Worm (Caenorhabditis elegans) whole organism, young adult: ENCODE measurements around the gene ttc-4.

Experiments used
- F23B12.7 ChIP-seq: sonication (generic microtip); optimal IDR thresholded peaks from 2 replicates; lab custom pipeline; 2017; ENCODE audit warnings: missing genetic modification characterization, mild to moderate bottlenecking, missing compliant biosample characterization, antibody characterized with exemption, moderate library complexity; ENCODE audit not compliant: insufficient read depth
- F49E8.2 ChIP-seq: sonication (generic microtip); optimal IDR thresholded peaks from 3 replicates; lab custom pipeline; 2017; ENCODE audit warnings: missing genetic modification characterization, mild to moderate bottlenecking, missing compliant biosample characterization, antibody characterized with exemption, moderate library complexity; ENCODE audit not compliant: insufficient read depth
- F57A8.1 ChIP-seq: fragments of 200-800 bp; sonication (Bioruptor generic); optimal IDR thresholded peaks from 2 replicates; lab custom pipeline; 2018; ENCODE audit warnings: mild to moderate bottlenecking, missing genetic modification characterization, moderate library complexity, missing compliant biosample characterization
- K12H6.12 ChIP-seq: fragments of 200-800 bp; sonication (Bioruptor generic); optimal IDR thresholded peaks from 2 replicates; lab custom pipeline; 2018; ENCODE audit warnings: mild to moderate bottlenecking, missing genetic modification characterization, missing compliant biosample characterization
- T26A5.8 ChIP-seq: sonication (generic microtip); optimal IDR thresholded peaks from 2 replicates; lab custom pipeline; 2016; ENCODE audit warnings: missing genetic modification characterization, missing compliant biosample characterization
- Y95B8A.8 ChIP-seq: fragments of 200-800 bp; sonication (Bioruptor generic); IDR thresholded peaks from 2 replicates; pipeline ENCODE4 v1.3.6; 2022; ENCODE audit warnings: missing genetic modification reagents, missing genetic modification characterization, missing compliant biosample characterization
- ZK185.1 ChIP-seq: sonication (generic microtip); optimal IDR thresholded peaks from 2 replicates; lab custom pipeline; 2016; ENCODE audit warnings: mild to moderate bottlenecking, missing genetic modification characterization, missing compliant biosample characterization; ENCODE audit not compliant: poor library complexity, severe bottlenecking
- aptf-2 ChIP-seq: fragments of 200-800 bp; sonication (Bioruptor generic); conservative IDR thresholded peaks from 2 replicates; pipeline ENCODE4 v1.3.6; 2022; ENCODE audit warnings: missing genetic modification reagents, missing genetic modification characterization, missing compliant biosample characterization
- aptf-3 ChIP-seq: fragments of 200-800 bp; sonication (Bioruptor generic); IDR thresholded peaks from 2 replicates; pipeline ENCODE4 v1.3.6; 2022; ENCODE audit warnings: missing genetic modification characterization, missing compliant biosample characterization
- attf-3 ChIP-seq: fragments of 200-800 bp; sonication (Bioruptor generic); conservative IDR thresholded peaks from 2 replicates; pipeline ENCODE4 v1.3.6; 2022; ENCODE audit warnings: missing genetic modification reagents, missing genetic modification characterization, missing compliant biosample characterization
- attf-5 ChIP-seq: fragments of 200-800 bp; sonication (Bioruptor generic); optimal IDR thresholded peaks from 2 replicates; lab custom pipeline; 2018; ENCODE audit warnings: mild to moderate bottlenecking, missing genetic modification characterization, missing compliant biosample characterization
- cebp-1 ChIP-seq, 2 experiments: fragments of 200-800 bp in 1 of 2; sonication (Bioruptor generic) in 1 of 2; sonication (generic microtip) in 1 of 2; IDR thresholded peaks in 1 of 2; optimal IDR thresholded peaks in 1 of 2; 2 replicates each; pipeline versions ENCODE4 v1.3.6 to Lab custom; 2017 to 2022; ENCODE audit warnings: missing compliant biosample characterization in 2 of 2, missing genetic modification characterization in 2 of 2, mild to moderate bottlenecking in 1 of 2, missing genetic modification reagents in 1 of 2, moderate library complexity in 1 of 2
- cebp-2 ChIP-seq: fragments of 200-800 bp; sonication (Bioruptor generic); IDR thresholded peaks from 2 replicates; pipeline ENCODE4 v1.3.6; 2022; ENCODE audit warnings: missing genetic modification characterization, missing compliant biosample characterization
- ceh-100 ChIP-seq: fragments of 200-800 bp; sonication (Bioruptor generic); IDR thresholded peaks from 2 replicates; pipeline ENCODE4 v1.3.6; 2022; ENCODE audit warnings: missing genetic modification reagents, missing genetic modification characterization, missing compliant biosample characterization
- ceh-58 ChIP-seq: fragments of 200-800 bp; sonication (Bioruptor generic); IDR thresholded peaks from 2 replicates; pipeline ENCODE4 v1.3.6; 2022; ENCODE audit warnings: missing genetic modification characterization, missing compliant biosample characterization
- ceh-79 ChIP-seq: sonication (generic microtip); optimal IDR thresholded peaks from 2 replicates; lab custom pipeline; 2017; ENCODE audit warnings: mild to moderate bottlenecking, missing genetic modification characterization, missing compliant biosample characterization
- die-1 ChIP-seq: sonication (generic microtip); optimal IDR thresholded peaks from 2 replicates; lab custom pipeline; 2016; ENCODE audit warnings: missing genotype, mild to moderate bottlenecking, missing genetic modification characterization, missing compliant biosample characterization
- dpl-1 ChIP-seq: fragments of 150-350 bp; optimal IDR thresholded peaks from 2 replicates; lab custom pipeline; 2014; ENCODE audit warnings: missing biosample characterization, missing genetic modification reagents, missing genetic modification characterization
- egrh-3 ChIP-seq: fragments of 200-800 bp; sonication (Bioruptor generic); IDR thresholded peaks from 2 replicates; pipeline ENCODE4 v1.3.6; 2022; ENCODE audit warnings: missing genetic modification reagents, missing genetic modification characterization, missing compliant biosample characterization
- ekl-4 ChIP-seq: fragments of 200-800 bp; sonication (Bioruptor generic); IDR thresholded peaks from 2 replicates; pipeline ENCODE4 v1.3.6; 2022; ENCODE audit warnings: missing genetic modification reagents, missing genetic modification characterization, missing compliant biosample characterization
- hlh-12 ChIP-seq: sonication (generic microtip); optimal IDR thresholded peaks from 2 replicates; lab custom pipeline; 2016; ENCODE audit warnings: missing genetic modification characterization, missing compliant biosample characterization
- hlh-26 ChIP-seq: fragments of 200-800 bp; sonication (Bioruptor generic); conservative IDR thresholded peaks from 2 replicates; pipeline ENCODE4 v1.3.6; 2022; ENCODE audit warnings: missing genetic modification reagents, missing genetic modification characterization, missing compliant biosample characterization
- lin-54 ChIP-seq: fragments of 200-800 bp; sonication (Bioruptor generic); optimal IDR thresholded peaks from 2 replicates; lab custom pipeline; 2018; ENCODE audit warnings: mild to moderate bottlenecking, missing genetic modification characterization, missing compliant biosample characterization
- lsl-1 ChIP-seq: fragments of 200-800 bp; sonication (Bioruptor generic); optimal IDR thresholded peaks from 2 replicates; lab custom pipeline; 2018; ENCODE audit warnings: mild to moderate bottlenecking, missing genetic modification characterization, moderate library complexity, missing compliant biosample characterization
- lsy-27 ChIP-seq: sonication (generic microtip); optimal IDR thresholded peaks from 2 replicates; lab custom pipeline; 2017; ENCODE audit warnings: missing genetic modification characterization, mild to moderate bottlenecking, missing compliant biosample characterization, antibody characterized with exemption, missing genotype, borderline replicate concordance; ENCODE audit not compliant: insufficient read depth
- mcd-1 ChIP-seq: fragments of 200-800 bp; sonication (Bioruptor generic); IDR thresholded peaks from 2 replicates; pipeline ENCODE4 v1.3.6; 2022; ENCODE audit warnings: missing genetic modification reagents, missing genetic modification characterization, missing compliant biosample characterization
- nhr-27 ChIP-seq: fragments of 200-800 bp; sonication (Bioruptor generic); optimal IDR thresholded peaks from 2 replicates; lab custom pipeline; 2018; ENCODE audit warnings: mild to moderate bottlenecking, missing genetic modification characterization, moderate library complexity, missing compliant biosample characterization
- pha-4 ChIP-seq: fragments of 150-350 bp; sonication (generic microtip); optimal IDR thresholded peaks from 2 replicates; lab custom pipeline; 2014; ENCODE audit warnings: missing biosample characterization, missing genetic modification reagents, missing genetic modification characterization
- sea-2 ChIP-seq: fragments of 200-800 bp; sonication (Bioruptor generic); IDR thresholded peaks from 2 replicates; pipeline ENCODE4 v1.3.6; 2022; ENCODE audit warnings: missing genetic modification characterization, missing compliant biosample characterization
- snpc-1.3 ChIP-seq: sonication (generic microtip); optimal IDR thresholded peaks from 2 replicates; lab custom pipeline; 2017; ENCODE audit warnings: missing genetic modification characterization, mild to moderate bottlenecking, missing compliant biosample characterization, antibody characterized with exemption, moderate library complexity, missing genotype, missing genetic modification reagents; ENCODE audit not compliant: insufficient read depth
- snpc-4 ChIP-seq, 5 experiments: fragments of 150-350 bp in 1 of 5; sonication (generic microtip) in 4 of 5; optimal IDR thresholded peaks; 2 replicates each; lab custom pipeline; 2014 to 2018; ENCODE audit warnings: missing genetic modification characterization in 5 of 5, missing biosample characterization in 3 of 5, antibody characterized with exemption in 2 of 5, mild to moderate bottlenecking in 2 of 5, missing compliant biosample characterization in 2 of 5, missing genotype in 2 of 5, moderate library complexity in 2 of 5, missing genetic modification reagents in 1 of 5
- somi-1 ChIP-seq: fragments of 200-800 bp; sonication (Bioruptor generic); optimal IDR thresholded peaks from 2 replicates; lab custom pipeline; 2018; ENCODE audit warnings: mild to moderate bottlenecking, missing genetic modification characterization, missing compliant biosample characterization
- tbp1 ChIP-seq: fragments of 200-800 bp; sonication (Bioruptor generic); optimal IDR thresholded peaks from 2 replicates; lab custom pipeline; 2018; ENCODE audit warnings: mild to moderate bottlenecking, missing genetic modification characterization, missing compliant biosample characterization
- tbx-9 ChIP-seq: sonication (generic microtip); optimal IDR thresholded peaks from 2 replicates; lab custom pipeline; 2016; ENCODE audit warnings: borderline replicate concordance, missing genetic modification characterization, inconsistent platforms, missing compliant biosample characterization
- unc-62 ChIP-seq: fragments of 150-350 bp; optimal IDR thresholded peaks from 2 replicates; lab custom pipeline; 2014; ENCODE audit warnings: missing biosample characterization, missing genetic modification reagents, missing genetic modification characterization
- zfh-2 ChIP-seq: fragments of 200-800 bp; sonication (Bioruptor generic); conservative IDR thresholded peaks from 2 replicates; pipeline ENCODE4 v1.3.6; 2022; ENCODE audit warnings: missing genetic modification reagents, missing genetic modification characterization, missing compliant biosample characterization
- ztf-28 ChIP-seq: fragments of 200-800 bp; sonication (Bioruptor generic); IDR thresholded peaks from 2 replicates; pipeline ENCODE4 v1.3.6; 2022; ENCODE audit warnings: missing genetic modification reagents, missing genetic modification characterization, missing compliant biosample characterization

ttc-4 gene

DNA sequence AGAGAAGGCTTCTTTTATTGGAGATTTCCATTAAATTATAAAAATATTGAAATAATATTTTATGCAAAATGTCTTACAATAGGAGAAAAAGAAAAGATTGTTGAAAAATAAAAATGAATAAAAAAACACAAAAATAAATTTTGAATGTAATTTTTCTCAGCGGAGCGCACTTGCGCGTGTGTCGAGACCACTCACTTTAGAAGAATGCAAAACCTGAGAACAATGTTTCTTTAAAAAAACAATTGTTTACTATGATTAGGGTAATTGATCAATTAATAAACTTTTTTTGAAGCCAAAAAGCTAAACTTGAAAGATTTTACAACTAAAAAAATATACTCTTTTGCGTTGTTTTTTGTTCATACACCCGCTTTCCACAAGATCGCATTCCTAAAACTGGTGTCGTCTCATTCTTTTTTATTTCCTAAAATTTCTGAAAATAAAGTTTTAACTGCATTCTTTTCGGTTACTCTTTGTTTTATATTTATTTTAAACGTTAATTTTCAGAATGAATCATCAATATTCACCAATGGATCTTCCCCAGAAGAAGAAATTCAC is at the start of gene ttc-4:
Gene ttc-4, plus strand, starts transcription at position 505 of the 555 bp plus-strand sequence.
- no peak for TF ChIP-seq pha-4 (tag; lab: Kevin White, UChicago)
- peak; percentile 49 for TF ChIP-seq lin-54 (GFP tag; lab: Kevin White, UChicago)
- peak; percentile 74 for TF ChIP-seq mcd-1 (GFP tag; lab: Robert Waterston, UW)
- TF ChIP-seq F23B12.7 (tag; lab: Kevin White, UChicago), result peak; percentile 30
- no peak for TF ChIP-seq aptf-2 (GFP tag; lab: Robert Waterston, UW)
- peak; percentile 93 for TF ChIP-seq ceh-100 (GFP tag; lab: Robert Waterston, UW)
- TF ChIP-seq lsl-1 (GFP tag; lab: Kevin White, UChicago), result peak; percentile 36
- peak; percentile 17 for TF ChIP-seq K12H6.12
- 0 out of 2 replicates have a peak, but pooled peaks have one; percentile 7 for TF ChIP-seq ztf-28
- peak; percentile 23 for TF ChIP-seq dpl-1 (GFP tag; lab: Kevin White, UChicago)
- TF ChIP-seq attf-5, result peak; percentile 80
- no peak for TF ChIP-seq aptf-3 (GFP tag; lab: Robert Waterston, UW)
- no peak for TF ChIP-seq snpc-4 (GFP tag; optimal IDR thresholded peaks at IDR 0.05; lab: Kevin White, UChicago)
- peak in 1 of 4 experiments; percentile 64 for TF ChIP-seq snpc-4 (tag; optimal IDR thresholded peaks at IDR 0.05; lab: Kevin White, UChicago)

DNA sequence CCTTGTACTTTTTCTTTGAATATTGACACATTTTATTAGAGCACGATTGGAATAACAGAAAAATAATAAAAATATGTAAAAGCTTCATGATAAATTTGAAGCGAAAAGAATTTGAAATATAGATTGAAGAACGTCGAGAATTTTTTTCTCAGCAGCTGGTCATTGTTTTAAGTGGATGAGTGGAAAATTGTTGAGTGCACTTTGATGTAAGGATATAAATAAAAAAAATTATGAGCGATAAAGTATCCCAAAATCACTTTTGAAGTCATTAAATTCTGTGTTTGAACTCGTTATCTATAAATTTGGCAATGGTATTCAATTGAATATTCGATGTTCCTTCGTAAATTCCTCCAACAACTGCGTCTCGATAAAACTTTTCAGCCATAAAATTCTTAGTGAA is 49.8 kb upstream of the ttc-4 start, which contains the start of gene ins-13:
Gene ins-13, minus strand, starts transcription at position 101 of the 400 bp plus-strand sequence.
- TF ChIP-seq ZK185.1 (tag; lab: Kevin White, UChicago) (peak; percentile 29), cebp-2 (no peak)

DNA sequence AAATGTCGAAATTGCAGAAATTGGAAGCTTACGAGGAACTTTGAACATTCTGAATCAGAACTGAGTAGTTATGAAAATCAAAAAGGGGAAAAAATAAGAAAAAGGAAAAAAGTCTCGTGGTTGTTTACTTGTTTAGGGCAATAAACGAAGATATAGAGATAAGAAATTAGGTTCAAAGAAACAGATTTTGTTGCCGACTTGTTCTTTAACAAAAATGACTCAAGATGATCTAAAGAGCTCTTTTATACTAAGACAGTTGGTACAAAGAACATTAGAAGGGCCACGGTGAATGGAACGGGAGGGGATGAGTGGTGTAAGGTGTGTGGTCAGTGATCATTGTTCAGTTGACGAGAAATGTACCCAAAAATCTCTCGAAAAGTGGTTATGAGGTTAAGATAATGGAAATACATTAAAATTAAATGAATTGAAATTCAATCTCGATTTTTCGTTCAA is 47.0 kb upstream of the ttc-4 start, which contains the start of gene acdh-2:
Gene acdh-2, minus strand, starts transcription at position 51 of the 453 bp plus-strand sequence.
- TF ChIP-seq snpc-4 (GFP tag; optimal IDR thresholded peaks at IDR 0.05; lab: Kevin White, UChicago) (no peak), snpc-4 (tag; optimal IDR thresholded peaks at IDR 0.05; lab: Kevin White, UChicago) (peak in 2 of 4 experiments; percentile 3 to 50), unc-62 (GFP tag; lab: Kevin White, UChicago) (no peak)

DNA sequence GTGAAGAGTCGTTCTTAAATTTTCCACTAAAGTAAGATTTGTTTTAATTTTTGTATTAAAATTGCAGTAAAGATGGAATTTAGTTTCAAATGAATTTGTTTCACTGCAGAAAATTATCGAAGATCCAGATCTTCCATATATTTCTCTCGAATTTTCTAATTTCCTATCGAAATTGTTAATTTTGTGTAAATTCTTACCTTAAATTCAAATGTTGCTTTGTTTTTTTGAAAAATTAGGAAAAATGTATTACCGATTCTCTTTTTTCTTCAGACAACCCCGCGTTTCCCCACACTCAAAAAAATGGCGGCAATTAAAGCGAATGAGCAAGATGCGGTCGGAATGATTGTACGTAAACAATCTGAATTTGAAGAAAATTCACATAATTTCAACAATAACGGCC is 44.8 kb upstream of the ttc-4 start, which contains the start of gene C17C3.6:
Gene C17C3.6, plus strand, starts transcription at position 301 of the 400 bp plus-strand sequence.
- no peak for TF ChIP-seq snpc-1.3 (tag; lab: Kevin White, UChicago)
- TF ChIP-seq somi-1 (GFP tag; lab: Kevin White, UChicago), result no peak
- TF ChIP-seq T26A5.8, result no peak
- no peak for TF ChIP-seq K12H6.12
- no peak for TF ChIP-seq ceh-79 (tag; lab: Kevin White, UChicago)
- no peak for TF ChIP-seq egrh-3 (GFP tag; lab: Robert Waterston, UW)
- TF ChIP-seq nhr-27, result no peak
- TF ChIP-seq Y95B8A.8, result no peak
- no peak for TF ChIP-seq F49E8.2
- TF ChIP-seq ceh-58 (GFP tag; lab: Robert Waterston, UW), result no peak
- TF ChIP-seq ekl-4 (GFP tag; lab: Robert Waterston, UW), result no peak
- TF ChIP-seq zfh-2 (GFP tag; lab: Robert Waterston, UW), result no peak

DNA sequence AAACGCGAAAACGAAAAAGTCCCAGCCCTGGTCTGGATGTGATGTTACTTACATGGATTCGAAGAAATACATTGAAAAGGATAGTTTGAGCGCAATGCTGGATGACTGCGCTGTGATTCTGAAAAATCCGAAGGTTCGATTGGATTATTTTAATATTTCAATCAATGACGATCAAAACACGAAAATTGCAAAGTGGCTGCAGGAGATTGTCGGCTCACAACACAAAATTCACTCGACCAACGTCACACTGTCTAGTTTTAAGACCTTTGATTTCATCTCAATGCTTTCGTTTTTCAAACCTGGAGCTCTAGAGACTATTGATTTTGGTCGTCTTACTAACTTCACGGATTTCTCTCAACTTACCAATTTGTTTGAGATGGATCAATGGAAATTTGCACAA is 43.0 kb upstream of the ttc-4 start, which contains the start of gene C17C3.5:
Gene C17C3.5, plus strand, starts transcription at position 301 of the 400 bp plus-strand sequence.
- no peak for TF ChIP-seq F57A8.1 (GFP tag; lab: Kevin White, UChicago)
- TF ChIP-seq lsy-27 (tag; lab: Kevin White, UChicago), result no peak
- TF ChIP-seq die-1 (tag; lab: Kevin White, UChicago), result no peak
- TF ChIP-seq attf-3, result no peak
- no peak for TF ChIP-seq tbp1
- TF ChIP-seq ceh-100 (GFP tag; lab: Robert Waterston, UW), result no peak
- no peak for TF ChIP-seq sea-2 (GFP tag; lab: Robert Waterston, UW)
- TF ChIP-seq ekl-4 (GFP tag; lab: Robert Waterston, UW), result no peak
- TF ChIP-seq hlh-12 (tag; lab: Kevin White, UChicago), result no peak
- TF ChIP-seq tbx-9 (tag; lab: Kevin White, UChicago), result no peak
- no peak for TF ChIP-seq F23B12.7 (tag; lab: Kevin White, UChicago)
- no peak for TF ChIP-seq cebp-1 (GFP tag; IDR thresholded peaks at IDR 0.05; lab: Robert Waterston, UW)
- TF ChIP-seq cebp-1 (tag; optimal IDR thresholded peaks at IDR 0.05; lab: Kevin White, UChicago), result no peak
- no peak for TF ChIP-seq hlh-26 (GFP tag; lab: Robert Waterston, UW)
- TF ChIP-seq F49E8.2, result no peak
